Fruit fly (Drosophila melanogaster) whole organism, pupa: ENCODE data around the gene Taf10.

Experiments used
- CG13204 ChIP-seq: fragments of 200-800 bp; sonication (Bioruptor generic); optimal IDR thresholded peaks from 2 replicates; lab custom pipeline; 2018; ENCODE audit warnings: missing biosample characterization, mild to moderate bottlenecking, missing genetic modification characterization, moderate library complexity
- CG17806 ChIP-seq: fragments of 200-800 bp; sonication (Bioruptor generic); optimal IDR thresholded peaks from 2 replicates; lab custom pipeline; 2018; ENCODE audit warnings: missing biosample characterization, mild to moderate bottlenecking, missing genetic modification characterization, moderate library complexity
- CG32121 ChIP-seq: fragments of 200-800 bp; sonication (Bioruptor generic); IDR thresholded peaks from 2 replicates; pipeline ENCODE4 v1.3.6; 2022; ENCODE audit warnings: missing biosample characterization, missing genetic modification characterization
- EcR ChIP-seq: fragments of 200-800 bp; sonication (Bioruptor generic); optimal IDR thresholded peaks from 3 replicates; lab custom pipeline; 2019; ENCODE audit warnings: missing biosample characterization, missing genetic modification characterization, mild to moderate bottlenecking, moderate library complexity, missing genetic modification reagents
- Ets98B ChIP-seq: fragments of 200-800 bp; sonication (Bioruptor generic); IDR thresholded peaks from 2 replicates; pipeline ENCODE4 v1.3.6; 2022; ENCODE audit warnings: missing biosample characterization, missing genetic modification characterization
- Snoo ChIP-seq: fragments of 200-800 bp; sonication (Bioruptor generic); optimal IDR thresholded peaks from 3 replicates; lab custom pipeline; 2017; ENCODE audit warnings: missing biosample characterization, mild to moderate bottlenecking, missing genetic modification characterization, inconsistent platforms
- gl ChIP-seq: fragments of 200-800 bp; sonication (Bioruptor generic); optimal IDR thresholded peaks from 2 replicates; lab custom pipeline; 2018; ENCODE audit warnings: missing biosample characterization, mild to moderate bottlenecking, missing genetic modification characterization

dm6 chr2L:2751904-2752459, 15.7 kb upstream of the Taf10 start, which contains the start of gene Bacc:
- peak; percentile 90 for TF ChIP-seq CG13204
- peak; percentile 97 for TF ChIP-seq Snoo (tag; lab: Kevin White, UChicago)
- peak; percentile 95 for TF ChIP-seq CG17806 (tag; lab: Kevin White, UChicago)
- TF ChIP-seq gl (tag; lab: Kevin White, UChicago), result peak; percentile 90
- no peak for TF ChIP-seq EcR (GFP tag; lab: Kevin White, UChicago)
- no peak for TF ChIP-seq Ets98B (GFP tag; lab: Robert Waterston, UW)
- TF ChIP-seq CG32121 (GFP tag; lab: Robert Waterston, UW), result no peak
